3 worm cellular contexts compared by ENCODE assay signal in the genomic region with DNA sequence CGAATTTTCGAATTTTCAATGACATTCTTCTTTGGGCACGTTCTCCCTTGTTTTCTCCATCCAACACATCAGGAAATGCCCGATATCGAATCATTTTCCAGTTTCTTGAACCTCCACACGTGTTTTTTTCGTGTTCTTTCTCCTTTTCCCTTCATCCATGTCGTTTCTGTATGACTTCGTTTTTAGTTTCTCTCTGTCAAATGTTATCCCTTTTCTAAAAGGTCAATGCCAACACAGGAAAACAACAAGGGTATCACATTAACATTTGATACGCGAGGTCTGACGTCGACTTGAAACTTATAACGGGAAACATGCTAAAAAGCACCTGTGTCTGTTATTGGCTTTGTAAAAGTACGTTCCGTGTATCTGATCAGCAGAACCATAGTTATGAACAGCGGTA.
TF ChIP-seq lines count a peak whose summit lies in the region.

No protein-coding gene starts in this region.

TF ChIP-seq in whole organism, L1 larva, 84 proteins besides CTCF, POLR2A, EP300 and RAD21:
- TF ChIP-seq xbp-1 (tag; optimal IDR thresholded peaks at IDR 0.05; lab: Kevin White, UChicago) (no peak), lin-14 (GFP tag; optimal IDR thresholded peaks at IDR 0.05; lab: Kevin White, UChicago) (peak; percentile 6), elt-3 (tag; optimal IDR thresholded peaks at IDR 0.05; lab: Kevin White, UChicago) (peak in 2 of 6 experiments; percentile 26 to 68), blmp-1 (tag; optimal IDR thresholded peaks at IDR 0.05; lab: Kevin White, UChicago) (peak; percentile 39), pag-3 (tag; optimal IDR thresholded peaks at IDR 0.05; lab: Kevin White, UChicago; ENCODE audit: borderline replicate concordance, insufficient read depth) (no peak), mef-2 (tag; optimal IDR thresholded peaks at IDR 0.05; lab: Kevin White, UChicago) (no peak), nhr-85 (tag; lab: Kevin White, UChicago) (peak; percentile 67), Y116A8C.19 (tag; optimal IDR thresholded peaks at IDR 0.05; lab: Kevin White, UChicago; ENCODE audit: borderline replicate concordance) (no peak), hpl-2 (GFP tag; optimal IDR thresholded peaks at IDR 0.05; lab: Kevin White, UChicago) (no peak)

TF ChIP-seq in whole organism, L2 larva, 48 proteins besides CTCF, POLR2A, EP300 and RAD21:
- TF ChIP-seq sma-9 (GFP tag; optimal IDR thresholded peaks at IDR 0.05; lab: Kevin White, UChicago) = peak; percentile 41
- no peak for TF ChIP-seq sma-9 (tag; optimal IDR thresholded peaks at IDR 0.05; lab: Kevin White, UChicago)
- no peak for TF ChIP-seq ama-1 (optimal IDR thresholded peaks at IDR 0.05; lab: Kevin White, UChicago)

TF ChIP-seq in whole organism, L4 larva, 104 proteins besides CTCF, POLR2A, EP300 and RAD21:
- no peak for TF ChIP-seq unc-130 (GFP tag; optimal IDR thresholded peaks at IDR 0.05; lab: Kevin White, UChicago)
- no peak for TF ChIP-seq nhr-6 (tag; optimal IDR thresholded peaks at IDR 0.05; lab: Kevin White, UChicago)
- no peak for TF ChIP-seq ceh-28 (tag; optimal IDR thresholded peaks at IDR 0.05; lab: Kevin White, UChicago)
- TF ChIP-seq F26F4.8 (GFP tag; conservative IDR thresholded peaks at IDR 0.05; lab: Robert Waterston, UW) = no peak
- TF ChIP-seq dve-1 (tag; optimal IDR thresholded peaks at IDR 0.05; lab: Kevin White, UChicago; ENCODE audit: insufficient read depth) = no peak
- no peak for TF ChIP-seq nhr-76 (tag; optimal IDR thresholded peaks at IDR 0.05; lab: Kevin White, UChicago)
- no peak for TF ChIP-seq php-3 (GFP tag; IDR thresholded peaks at IDR 0.05; lab: Robert Waterston, UW)
- TF ChIP-seq pqm-1 (tag; optimal IDR thresholded peaks at IDR 0.05; lab: Kevin White, UChicago) = no peak
- TF ChIP-seq ztf-7 (tag; optimal IDR thresholded peaks at IDR 0.05; lab: Kevin White, UChicago) = no peak
- no peak for TF ChIP-seq mep-1 (tag; optimal IDR thresholded peaks at IDR 0.05; lab: Kevin White, UChicago)
- peak; percentile 40 for TF ChIP-seq hlh-30 (tag; optimal IDR thresholded peaks at IDR 0.05; lab: Kevin White, UChicago; ENCODE audit: insufficient read depth)
- peak; percentile 42 for TF ChIP-seq nhr-28 (tag; optimal IDR thresholded peaks at IDR 0.05; lab: Kevin White, UChicago)
- TF ChIP-seq ZK337.2 (GFP tag; IDR thresholded peaks at IDR 0.05; lab: Robert Waterston, UW) = no peak
- no peak for TF ChIP-seq F44E2.7 (GFP tag; IDR thresholded peaks at IDR 0.05; lab: Robert Waterston, UW)
- no peak for TF ChIP-seq hlh-11 (tag; optimal IDR thresholded peaks at IDR 0.05; lab: Kevin White, UChicago)
- no peak for TF ChIP-seq daf-12 (tag; optimal IDR thresholded peaks at IDR 0.05; lab: Kevin White, UChicago)
- TF ChIP-seq F49E8.2 (tag; optimal IDR thresholded peaks at IDR 0.05; lab: Kevin White, UChicago; ENCODE audit: borderline replicate concordance) = no peak
- TF ChIP-seq Y48G9A.11 (GFP tag; IDR thresholded peaks at IDR 0.05; lab: Robert Waterston, UW) = no peak
- TF ChIP-seq nhr-48 (tag; optimal IDR thresholded peaks at IDR 0.05; lab: Kevin White, UChicago) = peak; percentile 18
- no peak for TF ChIP-seq lin-1 (GFP tag; IDR thresholded peaks at IDR 0.05; lab: Robert Waterston, UW)
- no peak for TF ChIP-seq T20F7.1 (GFP tag; optimal IDR thresholded peaks at IDR 0.05; lab: Kevin White, UChicago)
- TF ChIP-seq egl-43 (GFP tag; IDR thresholded peaks at IDR 0.05; lab: Robert Waterston, UW) = no peak
- TF ChIP-seq nhr-11 (tag; optimal IDR thresholded peaks at IDR 0.05; lab: Kevin White, UChicago) = no peak
- no peak for TF ChIP-seq hif-1 (tag; optimal IDR thresholded peaks at IDR 0.05; lab: Kevin White, UChicago)
- TF ChIP-seq vab-7 (GFP tag; IDR thresholded peaks at IDR 0.05; lab: Robert Waterston, UW) = no peak
- no peak for TF ChIP-seq dpl-1 (GFP tag; optimal IDR thresholded peaks at IDR 0.05; lab: Kevin White, UChicago)
- TF ChIP-seq unc-62 (GFP tag; optimal IDR thresholded peaks at IDR 0.05 in 1 of 2; lab: Kevin White, UChicago) = peak in 1 of 2 experiments; percentile 92
- no peak for TF ChIP-seq unc-62 (tag; optimal IDR thresholded peaks at IDR 0.05; lab: Kevin White, UChicago)
- TF ChIP-seq lin-29 (GFP tag; IDR thresholded peaks at IDR 0.05; lab: Robert Waterston, UW) = no peak
- TF ChIP-seq mdl-1 (tag; optimal IDR thresholded peaks at IDR 0.05; lab: Kevin White, UChicago) = peak in 1 of 2 experiments; percentile 30

Comparison
In these comparisons a context has a peak if more than half of its experiments do, and no peak if none do; other contexts are left out.
1. Of the 29 proteins assayed by ChIP-seq in both whole organism, L4 larva and whole organism, L1 larva: peak only in whole organism, L4 larva: nhr-28; only in whole organism, L1 larva: none; in both: none; in neither: 26; mixed calls (peak in some experiments, not most) for 2.